Fruit fly (Drosophila melanogaster) whole organism, adult: ENCODE data around the gene tipE.

Experiments used
- CG11617 ChIP-seq: fragments of 200-800 bp; sonication (Bioruptor generic); optimal IDR thresholded peaks from 2 replicates; lab custom pipeline; 2017; ENCODE audit warnings: mild to moderate bottlenecking, missing biosample characterization, missing genetic modification reagents, missing genetic modification characterization
- CG12768 ChIP-seq: fragments of 200-800 bp; sonication (Bioruptor generic); optimal IDR thresholded peaks from 2 replicates; lab custom pipeline; 2017; ENCODE audit warnings: missing biosample characterization, missing genetic modification characterization, mild to moderate bottlenecking, moderate library complexity, missing genetic modification reagents
- CG14711 ChIP-seq: fragments of 200-800 bp; sonication (Bioruptor generic); optimal IDR thresholded peaks from 2 replicates; lab custom pipeline; 2018; ENCODE audit warnings: missing biosample characterization, mild to moderate bottlenecking, missing genetic modification characterization, moderate library complexity
- CG1620 ChIP-seq: fragments of 200-800 bp; sonication (Bioruptor generic); optimal IDR thresholded peaks from 2 replicates; lab custom pipeline; 2016; ENCODE audit warnings: missing biosample characterization, missing genetic modification characterization
- CG33017 ChIP-seq: fragments of 200-800 bp; sonication (Bioruptor generic); optimal IDR thresholded peaks from 2 replicates; lab custom pipeline; 2018; ENCODE audit warnings: missing biosample characterization, mild to moderate bottlenecking, missing genetic modification characterization, moderate library complexity
- CG5204 ChIP-seq: fragments of 200-800 bp; sonication (Bioruptor generic); optimal IDR thresholded peaks from 2 replicates; lab custom pipeline; 2016; ENCODE audit warnings: missing biosample characterization, missing genetic modification characterization
- CG7045 ChIP-seq: fragments of 200-800 bp; sonication (Bioruptor generic); optimal IDR thresholded peaks from 2 replicates; lab custom pipeline; 2017; ENCODE audit warnings: missing biosample characterization, mild to moderate bottlenecking, missing genetic modification characterization
- CG7101 ChIP-seq: fragments of 200-800 bp; sonication (Bioruptor generic); optimal IDR thresholded peaks from 2 replicates; lab custom pipeline; 2018; ENCODE audit warnings: missing biosample characterization, mild to moderate bottlenecking, missing genetic modification characterization, moderate library complexity
- Clk ChIP-seq: fragments of 200-800 bp; sonication (Bioruptor generic); optimal IDR thresholded peaks from 2 replicates; lab custom pipeline; 2017; ENCODE audit warnings: missing biosample characterization, missing genetic modification characterization
- Crg-1 ChIP-seq: fragments of 200-800 bp; sonication (Bioruptor generic); optimal IDR thresholded peaks from 2 replicates; lab custom pipeline; 2016; ENCODE audit warnings: missing biosample characterization, missing genetic modification characterization
- Hr96 ChIP-seq: fragments of 200-800 bp; sonication (Bioruptor generic); optimal IDR thresholded peaks from 2 replicates; lab custom pipeline; 2016; ENCODE audit warnings: missing biosample characterization, missing genetic modification characterization
- Mnt ChIP-seq: fragments of 200-800 bp; sonication (Bioruptor generic); optimal IDR thresholded peaks from 2 replicates; lab custom pipeline; 2016; ENCODE audit warnings: missing biosample characterization, mild to moderate bottlenecking, missing genetic modification characterization
- bab1 ChIP-seq: fragments of 200-800 bp; sonication (Bioruptor generic); optimal IDR thresholded peaks from 3 replicates; lab custom pipeline; 2019; ENCODE audit warnings: missing biosample characterization, mild to moderate bottlenecking, missing genetic modification characterization, moderate library complexity
- cic ChIP-seq: fragments of 200-800 bp; sonication (Bioruptor generic); optimal IDR thresholded peaks from 2 replicates; lab custom pipeline; 2017; ENCODE audit warnings: missing biosample characterization, mild to moderate bottlenecking, missing genetic modification characterization, moderate library complexity
- cnc ChIP-seq, 2 experiments: fragments of >200 bp; optimal IDR thresholded peaks; 2 replicates each; lab custom pipeline; 2017
- kay ChIP-seq: fragments of 200-800 bp; sonication (Bioruptor generic); peaks from one replicate; lab custom pipeline; 2016; ENCODE audit warnings: missing biosample characterization, missing genetic modification characterization, borderline replicate concordance
- ovo ChIP-seq: fragments of 200-800 bp; sonication (Bioruptor generic); optimal IDR thresholded peaks from 2 replicates; lab custom pipeline; 2016; ENCODE audit warnings: missing biosample characterization, missing genetic modification characterization
- pad ChIP-seq: fragments of 200-800 bp; sonication (Bioruptor generic); optimal IDR thresholded peaks from 3 replicates; lab custom pipeline; 2017; ENCODE audit warnings: missing biosample characterization, missing genetic modification characterization, mild to moderate bottlenecking, moderate library complexity, missing genetic modification reagents
- tj ChIP-seq: fragments of 200-800 bp; sonication (Bioruptor generic); optimal IDR thresholded peaks from 3 replicates; lab custom pipeline; 2017; ENCODE audit warnings: missing biosample characterization, mild to moderate bottlenecking, missing genetic modification characterization, moderate library complexity
- toe ChIP-seq: fragments of 200-800 bp; sonication (Bioruptor generic); optimal IDR thresholded peaks from 2 replicates; lab custom pipeline; 2016; ENCODE audit warnings: missing biosample characterization, missing genetic modification characterization

The tipE gene

DNA sequence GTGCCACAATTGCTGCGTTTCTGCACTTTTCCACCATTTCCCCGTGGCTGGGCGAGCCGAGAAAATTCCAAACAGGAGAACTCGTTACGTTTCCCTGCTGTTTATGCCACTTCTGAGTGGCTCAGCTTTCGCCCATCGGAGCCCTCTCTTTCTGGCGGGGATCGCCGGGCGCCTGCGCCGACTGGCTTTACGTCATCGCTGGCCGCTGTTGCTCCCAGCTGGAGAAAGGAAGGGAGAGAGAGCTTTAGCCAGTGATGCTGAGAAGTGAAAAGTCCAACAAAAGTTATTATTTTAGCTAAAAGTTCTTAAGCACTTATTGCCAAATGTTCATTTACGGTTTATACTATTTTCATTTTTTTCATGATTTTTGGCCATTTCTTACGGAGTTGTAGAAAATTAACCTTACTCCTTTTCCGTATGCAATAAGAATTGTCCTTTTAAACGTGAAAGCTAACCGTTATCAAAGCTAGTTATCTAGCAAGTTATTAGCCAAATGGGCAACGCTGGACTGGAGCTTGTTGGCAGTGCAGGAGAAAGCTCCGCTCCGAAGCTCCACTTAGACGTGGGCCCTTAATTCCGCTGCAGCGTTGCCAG lies at the start of gene tipE, which contains the start of gene Teh2:
Gene tipE (plus strand): TSS at position 570 of the 594 bp plus-strand sequence.
Gene Teh2 (minus strand): TSS at position 94 of the 594 bp plus-strand sequence.
- TF ChIP-seq Hr96 (GFP tag; lab: Kevin White, UChicago) (no peak), cic (no peak), CG5204 (GFP tag; lab: Kevin White, UChicago) (no peak), bab1 (GFP tag; lab: Kevin White, UChicago) (no peak), CG12768 (no peak)

dm6 chr3L:4138804-4139521 lies 49.3 kb upstream of the tipE start, which contains the start of the genes Rop and Ras64B:
Gene Rop (minus strand): TSS chr3L:4138996.
Gene Ras64B (plus strand): TSS chr3L:4139076.
- peak; percentile 24 for TF ChIP-seq CG33017 (tag; lab: Kevin White, UChicago)
- peak; percentile 36 for TF ChIP-seq Mnt (GFP tag; lab: Kevin White, UChicago)
- no peak for TF ChIP-seq CG7045 (GFP tag; lab: Kevin White, UChicago)
- no peak for TF ChIP-seq cic
- no peak for TF ChIP-seq Clk (GFP tag; lab: Kevin White, UChicago)
- TF ChIP-seq toe (GFP tag; lab: Kevin White, UChicago) = no peak
- no peak for TF ChIP-seq ovo (GFP tag; lab: Kevin White, UChicago)
- no peak for TF ChIP-seq cnc (optimal IDR thresholded peaks at IDR 0.05; lab: Kevin White, UChicago)
- TF ChIP-seq CG11617 (GFP tag; lab: Kevin White, UChicago) = peak; percentile 35
- TF ChIP-seq tj = no peak
- TF ChIP-seq kay (GFP tag; lab: Kevin White, UChicago) = no peak
- TF ChIP-seq pad (GFP tag; lab: Kevin White, UChicago) = no peak
- peak; percentile 54 for TF ChIP-seq CG1620
- TF ChIP-seq Crg-1 (GFP tag; lab: Kevin White, UChicago) = no peak
- no peak for TF ChIP-seq CG5204 (GFP tag; lab: Kevin White, UChicago)
- peak; percentile 21 for TF ChIP-seq CG7101
- no peak for TF ChIP-seq CG12768
- no peak for TF ChIP-seq Hr96 (GFP tag; lab: Kevin White, UChicago)
- TF ChIP-seq bab1 (GFP tag; lab: Kevin White, UChicago) = peak; percentile 75
- peak; percentile 12 for TF ChIP-seq CG14711

DNA sequence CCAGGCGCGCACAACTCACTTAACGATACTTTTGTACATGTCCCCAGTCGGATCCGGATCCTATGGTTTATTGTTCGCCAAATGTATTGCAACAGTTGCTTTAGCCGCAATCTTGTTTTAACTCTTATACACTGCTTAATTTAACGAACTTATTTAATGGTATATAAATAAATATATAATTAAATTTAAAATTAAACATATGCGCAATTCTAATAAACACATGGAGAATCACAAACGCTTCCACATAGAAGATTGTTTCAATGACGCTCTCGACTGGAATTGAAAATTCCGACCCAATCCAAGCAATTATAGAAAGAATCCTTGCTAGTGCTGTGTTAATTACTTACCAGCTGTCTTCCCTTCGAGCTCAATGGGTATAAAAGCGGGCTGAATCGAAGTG lies 47.1 kb upstream of the tipE start, which contains the start of gene Akh:
Gene Akh (plus strand): TSS at position 301 of the 400 bp plus-strand sequence.
- TF ChIP-seq bab1 (GFP tag; lab: Kevin White, UChicago) (no peak), cnc (optimal IDR thresholded peaks at IDR 0.05; lab: Kevin White, UChicago) (no peak), CG7101 (no peak), ovo (GFP tag; lab: Kevin White, UChicago) (no peak), CG5204 (GFP tag; lab: Kevin White, UChicago) (no peak), kay (GFP tag; lab: Kevin White, UChicago) (no peak), cic (no peak), CG7045 (GFP tag; lab: Kevin White, UChicago) (no peak), CG1620 (no peak), CG14711 (no peak), Hr96 (GFP tag; lab: Kevin White, UChicago) (no peak), toe (GFP tag; lab: Kevin White, UChicago) (no peak), CG33017 (tag; lab: Kevin White, UChicago) (no peak), CG12768 (no peak), CG11617 (GFP tag; lab: Kevin White, UChicago) (no peak), Clk (GFP tag; lab: Kevin White, UChicago) (no peak), pad (GFP tag; lab: Kevin White, UChicago) (no peak), Crg-1 (GFP tag; lab: Kevin White, UChicago) (no peak), Mnt (GFP tag; lab: Kevin White, UChicago) (no peak)

DNA sequence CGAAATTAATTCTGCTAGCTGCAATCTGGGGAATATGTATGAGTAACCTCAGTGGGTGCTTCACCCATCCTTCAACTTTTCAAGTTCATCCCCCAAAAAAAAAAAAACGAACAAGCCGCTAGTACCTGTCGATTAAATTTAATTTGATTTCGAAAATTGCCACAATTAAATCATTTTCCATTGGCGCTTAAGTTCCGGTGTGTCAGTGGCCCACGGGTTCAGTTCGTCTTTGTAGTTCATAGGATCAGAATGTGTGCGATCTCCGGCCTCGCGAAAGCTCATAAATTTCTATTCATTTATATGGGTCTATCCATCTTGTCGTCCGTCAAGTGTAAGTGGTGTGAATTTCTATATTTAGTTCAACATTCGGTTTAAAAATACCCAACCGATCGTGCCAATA lies 46.2 kb upstream of the tipE start, which contains the start of gene CG32260:
Gene CG32260 (plus strand): TSS at position 301 of the 400 bp plus-strand sequence.
- TF ChIP-seq Hr96 (GFP tag; lab: Kevin White, UChicago) = no peak
- TF ChIP-seq CG1620 = no peak
- no peak for TF ChIP-seq CG7045 (GFP tag; lab: Kevin White, UChicago)
- no peak for TF ChIP-seq CG12768

- TF ChIP-seq toe (GFP tag; lab: Kevin White, UChicago) = no peak
Observed at dm6 chr3L:4145229-4145628, 43.1 kb upstream of the tipE start.

DNA sequence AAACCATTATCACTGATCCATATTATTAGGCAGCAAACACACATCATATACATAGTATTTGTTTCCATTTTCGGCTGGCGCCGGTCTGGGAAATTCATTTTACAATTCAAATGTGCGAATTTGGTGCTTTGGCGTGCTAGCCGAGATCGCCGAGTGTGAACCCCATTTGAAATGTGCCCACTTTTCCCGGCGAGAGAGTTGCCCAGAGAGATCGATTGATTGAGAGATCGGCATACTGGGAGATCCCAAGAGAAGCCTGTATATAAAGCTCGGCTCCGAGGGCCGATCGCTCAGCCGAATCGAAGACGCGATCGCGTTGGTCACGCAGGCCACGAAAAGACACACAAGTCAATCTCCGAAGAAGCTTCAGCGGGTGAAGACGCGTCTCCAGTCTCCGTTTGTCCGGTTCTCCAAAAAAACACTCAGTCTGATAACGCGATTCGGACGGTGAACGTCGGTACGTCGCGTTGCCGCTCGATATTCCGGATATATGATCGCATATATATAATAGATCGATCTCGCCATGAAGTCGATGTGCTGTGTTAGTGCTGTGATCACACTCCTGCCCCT lies 39.8 kb upstream of the tipE start, which contains the start of gene CG1299:
Gene CG1299 (plus strand): TSS at position 291 of the 570 bp plus-strand sequence.
- TF ChIP-seq tj = no peak
- TF ChIP-seq CG5204 (GFP tag; lab: Kevin White, UChicago) = no peak
- no peak for TF ChIP-seq CG12768
- no peak for TF ChIP-seq toe (GFP tag; lab: Kevin White, UChicago)
- TF ChIP-seq CG1620 = no peak
- TF ChIP-seq kay (GFP tag; lab: Kevin White, UChicago) = no peak
- no peak for TF ChIP-seq Mnt (GFP tag; lab: Kevin White, UChicago)
- TF ChIP-seq bab1 (GFP tag; lab: Kevin White, UChicago) = no peak
- no peak for TF ChIP-seq CG14711
- no peak for TF ChIP-seq Crg-1 (GFP tag; lab: Kevin White, UChicago)
- no peak for TF ChIP-seq cic
- TF ChIP-seq Clk (GFP tag; lab: Kevin White, UChicago) = no peak
